Fruit fly (Drosophila melanogaster) whole organism, embryonic: ENCODE data around the gene CG11562.
A peak's percentile ranks its signal among the peaks of the same experiment; 100 is the strongest.

Experiments
- Atf6 ChIP-seq: fragments of 200-800 bp; sonication (Bioruptor generic); IDR thresholded peaks from 2 replicates; pipeline ENCODE4 v1.3.6; 2022; ENCODE audit warnings: missing biosample characterization, missing genetic modification characterization
- Bteb2 ChIP-seq: fragments of 200-800 bp; sonication (Bioruptor generic); optimal IDR thresholded peaks from 2 replicates; lab custom pipeline; 2016; ENCODE audit warnings: missing biosample characterization, missing genetic modification characterization
- CG10543 ChIP-seq: fragments of 200-800 bp; sonication (Bioruptor generic); optimal IDR thresholded peaks from 3 replicates; lab custom pipeline; 2017; ENCODE audit warnings: missing biosample characterization, mild to moderate bottlenecking, missing genetic modification characterization, moderate library complexity
- CG10959 ChIP-seq: fragments of 200-800 bp; sonication (Bioruptor generic); IDR thresholded peaks from 2 replicates; pipeline ENCODE4 v1.3.6; 2022; ENCODE audit warnings: missing biosample characterization, missing genetic modification characterization
- CG11456 ChIP-seq: fragments of 200-800 bp; sonication (Bioruptor generic); IDR thresholded peaks from 3 replicates; pipeline ENCODE4 v1.3.6; 2022; ENCODE audit warnings: missing biosample characterization, missing genetic modification characterization
- CG1233 ChIP-seq: fragments of 200-800 bp; sonication (Bioruptor generic); optimal IDR thresholded peaks from 4 replicates; lab custom pipeline; 2018; ENCODE audit warnings: missing biosample characterization, mild to moderate bottlenecking, missing genetic modification characterization
- CG12769 ChIP-seq: fragments of 200-800 bp; sonication (Bioruptor generic); optimal IDR thresholded peaks from 2 replicates; lab custom pipeline; 2019; ENCODE audit warnings: missing biosample characterization, mild to moderate bottlenecking, missing genetic modification characterization, moderate library complexity
- CG13287 ChIP-seq: fragments of 200-800 bp; sonication (Bioruptor generic); IDR thresholded peaks from 2 replicates; pipeline ENCODE4 v1.3.6; 2022; ENCODE audit warnings: missing biosample characterization, missing genetic modification characterization; ENCODE audit not compliant: partially characterized antibody
- CG13775 ChIP-seq: fragments of 200-800 bp; sonication (Bioruptor generic); optimal IDR thresholded peaks from 3 replicates; lab custom pipeline; 2017; ENCODE audit warnings: missing biosample characterization, mild to moderate bottlenecking, missing genetic modification characterization
- CG14965 ChIP-seq: fragments of 200-800 bp; sonication (Bioruptor generic); optimal IDR thresholded peaks from 2 replicates; lab custom pipeline; 2016; ENCODE audit warnings: missing biosample characterization, missing genetic modification characterization, borderline replicate concordance
- CG15479 ChIP-seq: fragments of 200-800 bp; sonication (Bioruptor generic); optimal IDR thresholded peaks from 3 replicates; lab custom pipeline; 2019; ENCODE audit warnings: missing biosample characterization, mild to moderate bottlenecking, missing genetic modification characterization, moderate library complexity
- CG15696 ChIP-seq: fragments of 200-800 bp; sonication (Bioruptor generic); optimal IDR thresholded peaks from 2 replicates; lab custom pipeline; 2019; ENCODE audit warnings: missing biosample characterization, mild to moderate bottlenecking, missing genetic modification characterization, moderate library complexity
- CG17361 ChIP-seq: fragments of 200-800 bp; sonication (Bioruptor generic); IDR thresholded peaks from 3 replicates; pipeline ENCODE4 v1.3.6; 2022; ENCODE audit warnings: missing biosample characterization, missing genetic modification characterization
- CG17568 ChIP-seq: fragments of 200-800 bp; sonication (Bioruptor generic); optimal IDR thresholded peaks from 2 replicates; lab custom pipeline; 2018; ENCODE audit warnings: missing biosample characterization, mild to moderate bottlenecking, missing genetic modification characterization, moderate library complexity
- CG18619 ChIP-seq: fragments of 200-800 bp; sonication (Bioruptor generic); optimal IDR thresholded peaks from 3 replicates; lab custom pipeline; 2017; ENCODE audit warnings: missing biosample characterization, mild to moderate bottlenecking, missing genetic modification characterization
- CG2120 ChIP-seq: fragments of 200-800 bp; sonication (Bioruptor generic); optimal IDR thresholded peaks from 3 replicates; lab custom pipeline; 2016; ENCODE audit warnings: missing biosample characterization, missing genetic modification characterization
- CG2199 ChIP-seq: fragments of 200-800 bp; sonication (Bioruptor generic); IDR thresholded peaks from 3 replicates; pipeline ENCODE4 v1.3.6; 2022; ENCODE audit warnings: missing biosample characterization, missing genetic modification characterization
- CG2889 ChIP-seq: fragments of 200-800 bp; sonication (Bioruptor generic); IDR thresholded peaks from 3 replicates; pipeline ENCODE4 v1.3.6; 2022; ENCODE audit warnings: missing biosample characterization, missing genetic modification characterization
- CG30403 ChIP-seq: fragments of 200-800 bp; sonication (Bioruptor generic); optimal IDR thresholded peaks from 3 replicates; lab custom pipeline; 2016; ENCODE audit warnings: missing biosample characterization, missing genetic modification characterization
- CG32767 ChIP-seq: fragments of 200-800 bp; sonication (Bioruptor generic); IDR thresholded peaks from 2 replicates; pipeline ENCODE4 v1.3.6; 2022; ENCODE audit warnings: missing biosample characterization, missing genetic modification characterization
- CG3407 ChIP-seq: fragments of 200-800 bp; sonication (Bioruptor generic); optimal IDR thresholded peaks from 2 replicates; lab custom pipeline; 2018; ENCODE audit warnings: missing biosample characterization, mild to moderate bottlenecking, missing genetic modification characterization
- CG4282 ChIP-seq: fragments of 200-800 bp; sonication (Bioruptor generic); optimal IDR thresholded peaks from 2 replicates; lab custom pipeline; 2016; ENCODE audit warnings: missing biosample characterization, missing genetic modification characterization
- CG4404 ChIP-seq: fragments of 200-800 bp; sonication (Bioruptor generic); IDR thresholded peaks from 2 replicates; pipeline ENCODE4 v1.3.6; 2022; ENCODE audit warnings: missing biosample characterization, missing genetic modification characterization
- CG4424 ChIP-seq: fragments of 200-800 bp; sonication (Bioruptor generic); optimal IDR thresholded peaks from 3 replicates; lab custom pipeline; 2016; ENCODE audit warnings: missing biosample characterization, missing genetic modification characterization
- CG4820 ChIP-seq: fragments of 200-800 bp; sonication (Bioruptor generic); optimal IDR thresholded peaks from 3 replicates; lab custom pipeline; 2016; ENCODE audit warnings: missing biosample characterization, missing genetic modification characterization
- CG6689 ChIP-seq: fragments of 200-800 bp; sonication (Bioruptor generic); IDR thresholded peaks from 2 replicates; pipeline ENCODE4 v1.3.6; 2022; ENCODE audit warnings: missing biosample characterization, missing genetic modification characterization
- CG6813 ChIP-seq: fragments of 200-800 bp; sonication (Bioruptor generic); optimal IDR thresholded peaks from 2 replicates; lab custom pipeline; 2017; ENCODE audit warnings: missing biosample characterization, missing genetic modification characterization, mild to moderate bottlenecking, moderate library complexity, missing genetic modification reagents
- D ChIP-seq, 2 experiments: fragments of 200-800 bp in 1 of 2; fragments of >200 bp in 1 of 2; sonication (Bioruptor generic) in 1 of 2; optimal IDR thresholded peaks; 2 replicates in 1 of 2; 3 replicates in 1 of 2; lab custom pipeline; 2017; ENCODE audit warnings: mild to moderate bottlenecking in 1 of 2, missing biosample characterization in 1 of 2, missing genetic modification characterization in 1 of 2, missing genetic modification reagents in 1 of 2
- Dbx ChIP-seq: fragments of 200-800 bp; sonication (Bioruptor generic); IDR thresholded peaks from 3 replicates; pipeline ENCODE4 v1.3.6; 2022; ENCODE audit warnings: missing biosample characterization, missing genetic modification characterization
- PHDP ChIP-seq: fragments of 200-800 bp; sonication (Bioruptor generic); optimal IDR thresholded peaks from 3 replicates; lab custom pipeline; 2018; ENCODE audit warnings: missing biosample characterization, mild to moderate bottlenecking, missing genetic modification characterization, moderate library complexity
- Usf ChIP-seq: fragments of 200-800 bp; sonication (Bioruptor generic); optimal IDR thresholded peaks from 2 replicates; lab custom pipeline; 2017; ENCODE audit warnings: missing genotype, missing biosample characterization, missing genetic modification characterization
- ash1 ChIP-seq: fragments of 200-800 bp; sonication (Bioruptor generic); optimal IDR thresholded peaks from 2 replicates; lab custom pipeline; 2018; ENCODE audit warnings: missing biosample characterization, mild to moderate bottlenecking, missing genetic modification characterization
- btn ChIP-seq: fragments of 200-800 bp; sonication (Bioruptor generic); optimal IDR thresholded peaks from 2 replicates; lab custom pipeline; 2016; ENCODE audit warnings: missing biosample characterization, missing genetic modification characterization
- cg ChIP-seq: fragments of 200-800 bp; sonication (Bioruptor generic); optimal IDR thresholded peaks from 3 replicates; lab custom pipeline; 2019; ENCODE audit warnings: missing biosample characterization, mild to moderate bottlenecking, missing genetic modification characterization, moderate library complexity
- crp ChIP-seq, 2 experiments: fragments of 200-800 bp; sonication (Bioruptor generic); optimal IDR thresholded peaks; 2 replicates in 1 of 2; 3 replicates in 1 of 2; lab custom pipeline; 2017; ENCODE audit warnings: missing biosample characterization in 2 of 2, missing genetic modification characterization in 2 of 2, mild to moderate bottlenecking in 1 of 2, moderate library complexity in 1 of 2
- danr ChIP-seq: fragments of 200-800 bp; sonication (Bioruptor generic); IDR thresholded peaks from 2 replicates; pipeline ENCODE4 v1.3.6; 2022; ENCODE audit warnings: missing biosample characterization, missing genetic modification characterization
- exex ChIP-seq: fragments of 200-800 bp; sonication (Bioruptor generic); optimal IDR thresholded peaks from 4 replicates; lab custom pipeline; 2018; ENCODE audit warnings: missing biosample characterization, mild to moderate bottlenecking, missing genetic modification characterization, moderate library complexity
- gce ChIP-seq: fragments of 200-800 bp; sonication (Bioruptor generic); IDR thresholded peaks from 3 replicates; pipeline ENCODE4 v1.3.6; 2022; ENCODE audit warnings: missing biosample characterization, missing genetic modification characterization
- maf-S ChIP-seq: fragments of 200-800 bp; sonication (Bioruptor generic); optimal IDR thresholded peaks from 2 replicates; lab custom pipeline; 2016; ENCODE audit warnings: missing biosample characterization, missing genetic modification characterization
- mld ChIP-seq: fragments of 200-800 bp; sonication (Bioruptor generic); IDR thresholded peaks from 3 replicates; pipeline ENCODE4 v1.3.6; 2022; ENCODE audit warnings: missing biosample characterization, missing genetic modification characterization; ENCODE audit not compliant: partially characterized antibody
- sd ChIP-seq: fragments of 200-800 bp; sonication (Bioruptor generic); optimal IDR thresholded peaks from 3 replicates; lab custom pipeline; 2018; ENCODE audit warnings: missing biosample characterization, mild to moderate bottlenecking, missing genetic modification characterization, moderate library complexity
- slbo ChIP-seq: fragments of 200-800 bp; sonication (Bioruptor generic); IDR thresholded peaks from 2 replicates; pipeline ENCODE4 v1.3.6; 2022; ENCODE audit warnings: missing biosample characterization, missing genetic modification characterization
- slou ChIP-seq: fragments of 200-800 bp; sonication (Bioruptor generic); optimal IDR thresholded peaks from 3 replicates; lab custom pipeline; 2016; ENCODE audit warnings: missing biosample characterization, missing genetic modification characterization
- sob ChIP-seq: fragments of 200-800 bp; sonication (Bioruptor generic); IDR thresholded peaks from 2 replicates; pipeline ENCODE4 v1.3.6; 2022; ENCODE audit warnings: missing biosample characterization, missing genetic modification characterization
- ttk ChIP-seq: fragments of 200-800 bp; sonication (Bioruptor generic); IDR thresholded peaks from 2 replicates; pipeline ENCODE4 v2.1.2; 2022; ENCODE audit warnings: missing biosample characterization, missing genetic modification characterization
- usp ChIP-seq: fragments of >200 bp; optimal IDR thresholded peaks from 2 replicates; lab custom pipeline; 2017; ENCODE audit warnings: missing biosample characterization, missing genetic modification characterization
- wdn ChIP-seq: fragments of 200-800 bp; sonication (Bioruptor generic); IDR thresholded peaks from 2 replicates; pipeline ENCODE4 v1.3.6; 2022; ENCODE audit warnings: missing biosample characterization, missing genetic modification characterization
- yki ChIP-seq: fragments of >200 bp; optimal IDR thresholded peaks from 3 replicates; lab custom pipeline; 2018

The CG11562 gene

DNA sequence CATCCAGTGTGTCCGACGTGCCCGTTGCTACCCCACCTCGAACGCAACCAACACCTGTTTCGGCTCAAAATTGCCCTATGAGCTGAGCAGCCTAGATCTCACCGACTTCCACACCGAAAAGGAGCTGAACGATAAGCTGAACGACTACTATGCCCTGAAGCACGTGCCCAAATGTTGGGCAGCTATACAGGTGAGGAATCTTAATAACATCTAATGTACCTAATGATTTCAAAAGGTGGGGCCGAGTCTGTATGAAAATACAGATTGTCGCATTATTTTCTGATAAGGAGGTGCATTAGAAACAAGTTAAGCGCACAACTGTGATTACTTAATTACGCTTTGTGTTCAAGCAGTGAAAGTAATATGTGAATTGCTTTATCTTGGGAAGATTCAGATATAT, 14.1 kb upstream of the CG11562 start, which contains the start of gene CG17078:
CG17078 (minus strand) TSS at position 101 of the 400 bp plus-strand sequence.
- no peak for TF ChIP-seq CG18619 (GFP tag; lab: Kevin White, UChicago)
- 0 out of 3 replicates have a peak, but pooled peaks have one; percentile 4 for TF ChIP-seq mld (GFP tag; lab: Robert Waterston, UW)

DNA sequence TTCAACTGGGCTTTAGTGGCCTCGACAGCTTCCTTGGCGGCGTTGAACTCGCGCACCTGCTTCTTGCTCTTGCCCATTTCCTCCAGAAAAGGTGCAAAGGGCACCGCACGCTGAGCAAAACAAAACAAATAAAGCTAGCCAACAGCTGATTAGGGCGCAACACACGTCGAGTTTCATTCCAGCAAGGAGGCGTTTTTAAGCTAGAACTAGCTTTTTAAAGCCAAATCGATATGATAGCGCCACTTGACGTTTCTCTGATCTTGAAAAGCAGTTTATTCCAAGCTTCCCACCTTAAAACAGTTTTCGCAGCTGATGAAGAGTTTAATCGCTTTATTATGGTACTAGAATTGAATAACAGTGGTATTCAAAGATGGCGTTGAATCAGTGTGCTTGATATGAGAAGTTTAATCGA, 9.1 kb upstream of the CG11562 start, which contains the start of gene CG11601:
CG11601 (minus strand) TSS at position 199 of the 412 bp plus-strand sequence.
- no peak for TF ChIP-seq CG14965 (GFP tag; lab: Kevin White, UChicago)
- peak; percentile 59 for TF ChIP-seq CG4282
- TF ChIP-seq yki = no peak
- peak; percentile 59; the same call in 1 of the 3 replicates for TF ChIP-seq CG17361 (GFP tag; lab: Robert Waterston, UW)
- no peak for TF ChIP-seq gce (GFP tag; lab: Robert Waterston, UW)
- no peak for TF ChIP-seq ash1
- no peak for TF ChIP-seq D (optimal IDR thresholded peaks at IDR 0.05; lab: Kevin White, UChicago)
- TF ChIP-seq D (GFP tag; optimal IDR thresholded peaks at IDR 0.05; lab: Kevin White, UChicago) = no peak
- TF ChIP-seq CG12769 (tag; lab: Kevin White, UChicago) = no peak
- TF ChIP-seq CG4424 (GFP tag; lab: Kevin White, UChicago) = no peak
- TF ChIP-seq CG17568 (GFP tag; lab: Kevin White, UChicago) = no peak
- no peak for TF ChIP-seq CG2199 (GFP tag; lab: Robert Waterston, UW)
- no peak for TF ChIP-seq CG2889
- peak; percentile 38 for TF ChIP-seq CG13775
- TF ChIP-seq CG3407 (GFP tag; lab: Kevin White, UChicago) = no peak
- TF ChIP-seq exex (tag; lab: Kevin White, UChicago) = peak; percentile 37
- TF ChIP-seq CG6813 = no peak
- no peak for TF ChIP-seq CG1233
- peak; percentile 57 for TF ChIP-seq slbo (GFP tag; lab: Robert Waterston, UW)
- TF ChIP-seq CG4404 (GFP tag; lab: Robert Waterston, UW) = no peak
- TF ChIP-seq CG15479 = no peak
- TF ChIP-seq CG10959 (GFP tag; lab: Robert Waterston, UW) = no peak
- peak; percentile 53; the same call in 1 of the 3 replicates for TF ChIP-seq CG11456 (GFP tag; lab: Robert Waterston, UW)
- peak; percentile 47 for TF ChIP-seq PHDP (tag; lab: Kevin White, UChicago)
- TF ChIP-seq sd = no peak
- peak; percentile 26 for TF ChIP-seq CG4820 (GFP tag; lab: Kevin White, UChicago)
- peak; percentile 50; the same call in 1 of the 2 replicates for TF ChIP-seq sob (GFP tag; lab: Robert Waterston, UW)
- TF ChIP-seq Bteb2 (GFP tag; lab: Kevin White, UChicago) = peak; percentile 14
- TF ChIP-seq cg = no peak
- TF ChIP-seq CG15696 = no peak
- TF ChIP-seq ttk (GFP tag; lab: Robert Waterston, UW) = no peak
- 0 out of 2 replicates have a peak, but pooled peaks have one; percentile 27 for TF ChIP-seq CG32767 (GFP tag; lab: Robert Waterston, UW)
- TF ChIP-seq usp (GFP tag; lab: Kevin White, UChicago) = no peak
- TF ChIP-seq Dbx (GFP tag; lab: Robert Waterston, UW) = peak; percentile 62; the same call in 2 of the 3 replicates
- TF ChIP-seq CG6689 (GFP tag; lab: Robert Waterston, UW) = peak; percentile 40
- TF ChIP-seq danr (GFP tag; lab: Robert Waterston, UW) = 0 out of 2 replicates have a peak, but pooled peaks have one; percentile 11
- peak; percentile 63 for TF ChIP-seq CG13287 (GFP tag; lab: Robert Waterston, UW)
- TF ChIP-seq wdn = no peak
- no peak for TF ChIP-seq btn (GFP tag; lab: Kevin White, UChicago)
- TF ChIP-seq CG30403 = peak; percentile 59
- TF ChIP-seq maf-S = peak; percentile 33
- TF ChIP-seq crp (GFP tag; optimal IDR thresholded peaks at IDR 0.05; lab: Kevin White, UChicago) = peak; percentile 42 to 91
- TF ChIP-seq slou = no peak
- peak; percentile 20; the same call in 1 of the 2 replicates for TF ChIP-seq Atf6 (GFP tag; lab: Robert Waterston, UW)
- no peak for TF ChIP-seq Usf (GFP tag; lab: Kevin White, UChicago)
- TF ChIP-seq CG10543 = peak; percentile 31
- peak; percentile 60 for TF ChIP-seq CG2120 (GFP tag; lab: Kevin White, UChicago)
